Worm (Caenorhabditis elegans): Measurements from ENCODE around the gene F16B3.3.

F16B3.3 gene

ce11 chrV:1278529-1278928 lies 39.2 kb downstream of the F16B3.3 start:
- TF ChIP-seq ceh-31 (tag; optimal IDR thresholded peaks at IDR 0.05): no peak
- TF ChIP-seq ceh-14 (tag; optimal IDR thresholded peaks at IDR 0.05): no peak
- TF ChIP-seq nhr-11 (tag; optimal IDR thresholded peaks at IDR 0.05): no peak
- no peak for TF ChIP-seq sox-4 (tag; optimal IDR thresholded peaks at IDR 0.05)
- TF ChIP-seq ref-2 (tag; optimal IDR thresholded peaks at IDR 0.05): no peak
- TF ChIP-seq eyg-1 (tag; optimal IDR thresholded peaks at IDR 0.05): no peak
- TF ChIP-seq K02D7.2 (tag; optimal IDR thresholded peaks at IDR 0.05): no peak
- TF ChIP-seq rnt-1 (tag; optimal IDR thresholded peaks at IDR 0.05): no peak
- no peak for TF ChIP-seq sox-2 (GFP tag; IDR thresholded peaks at IDR 0.05)

- no peak for TF ChIP-seq ahr-1 (tag; optimal IDR thresholded peaks at IDR 0.05)
- TF ChIP-seq odd-2 (tag; optimal IDR thresholded peaks at IDR 0.05): no peak
- no peak for TF ChIP-seq gmeb-2 (tag; optimal IDR thresholded peaks at IDR 0.05)
- no peak for TF ChIP-seq ceh-9 (tag; optimal IDR thresholded peaks at IDR 0.05)
- no peak for TF ChIP-seq ceh-30 (tag; optimal IDR thresholded peaks at IDR 0.05)
- no peak for TF ChIP-seq ceh-48 (tag; optimal IDR thresholded peaks at IDR 0.05)
- no peak for TF ChIP-seq tbx-2 (tag; optimal IDR thresholded peaks at IDR 0.05)
- no peak for TF ChIP-seq pha-4 (tag; optimal IDR thresholded peaks at IDR 0.05)
- no peak for TF ChIP-seq ztf-16 (tag; optimal IDR thresholded peaks at IDR 0.05)
These were observed 39.8 kb downstream of the F16B3.3 start for ce11 chrV:1277926-1278325.

DNA sequence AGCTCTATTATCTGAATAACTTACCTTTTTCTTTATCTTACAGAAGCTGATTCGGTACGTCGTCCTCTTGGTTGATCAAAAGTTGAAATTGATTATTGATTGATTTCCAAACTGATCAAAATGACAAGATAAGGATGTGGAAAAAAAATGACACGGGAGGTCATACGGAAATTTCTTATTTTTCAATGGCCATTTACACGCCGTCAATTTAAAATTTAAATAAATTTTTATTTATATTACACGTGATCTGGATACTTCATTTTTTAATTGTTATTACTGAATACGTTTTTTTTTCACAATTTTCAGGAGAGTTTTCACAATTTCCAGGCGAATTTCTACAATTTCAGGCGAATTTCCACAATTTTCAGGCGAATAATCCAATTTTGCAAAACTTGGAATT lies 41.8 kb downstream of the F16B3.3 start, which contains the start of gene Y75B7B.2:
TSS of gene Y75B7B.2 (minus strand) at position 101 of the 400 bp plus-strand sequence.
- TF ChIP-seq rnt-1 (tag; optimal IDR thresholded peaks at IDR 0.05) (no peak), ceh-31 (tag; optimal IDR thresholded peaks at IDR 0.05) (no peak), zip-5 (tag; optimal IDR thresholded peaks at IDR 0.05) (no peak), ets-4 (tag; optimal IDR thresholded peaks at IDR 0.05) (no peak), sdc-2 (tag; optimal IDR thresholded peaks at IDR 0.05) (no peak), ceh-48 (tag; optimal IDR thresholded peaks at IDR 0.05) (no peak), gmeb-2 (tag; optimal IDR thresholded peaks at IDR 0.05) (no peak), ceh-14 (tag; optimal IDR thresholded peaks at IDR 0.05) (no peak), elt-2 (tag; optimal IDR thresholded peaks at IDR 0.05) (no peak), hlh-13 (GFP tag; optimal IDR thresholded peaks at IDR 0.05) (no peak), C38D4.7 (GFP tag; optimal IDR thresholded peaks at IDR 0.05) (no peak), lim-6 (tag; optimal IDR thresholded peaks at IDR 0.05) (no peak), hlh-8 (tag; optimal IDR thresholded peaks at IDR 0.05) (no peak), Y22D7AL.16 (tag; optimal IDR thresholded peaks at IDR 0.05) (no peak)

ce11 chrV:1270611-1271010 lies 47.1 kb downstream of the F16B3.3 start, which contains the start of gene Y75B7B.1:
Gene Y75B7B.1, plus strand, starts transcription at chrV:1270911.
- TF ChIP-seq ceh-22 (tag; optimal IDR thresholded peaks at IDR 0.05) (no peak), odd-2 (tag; optimal IDR thresholded peaks at IDR 0.05) (no peak), ceh-18 (tag; optimal IDR thresholded peaks at IDR 0.05) (no peak), ceh-19 (GFP tag; optimal IDR thresholded peaks at IDR 0.05) (no peak), pag-3 (tag; optimal IDR thresholded peaks at IDR 0.05; ENCODE audit: borderline replicate concordance) (no peak), ets-4 (tag; optimal IDR thresholded peaks at IDR 0.05) (no peak), fkh-6 (tag; optimal IDR thresholded peaks at IDR 0.05) (no peak), ceh-24 (tag; optimal IDR thresholded peaks at IDR 0.05) (no peak), hlh-15 (tag; optimal IDR thresholded peaks at IDR 0.05) (no peak), unc-55 (GFP tag; optimal IDR thresholded peaks at IDR 0.05) (no peak), pha-4 (tag; optimal IDR thresholded peaks at IDR 0.05) (no peak)

- no peak for TF ChIP-seq rnt-1 (tag; optimal IDR thresholded peaks at IDR 0.05)
- TF ChIP-seq dve-1 (tag; optimal IDR thresholded peaks at IDR 0.05): no peak
- no peak for TF ChIP-seq ceh-22 (tag; optimal IDR thresholded peaks at IDR 0.05)
- no peak for TF ChIP-seq ceh-31 (tag; optimal IDR thresholded peaks at IDR 0.05)
- no peak for TF ChIP-seq gmeb-2 (tag; optimal IDR thresholded peaks at IDR 0.05)
- no peak for TF ChIP-seq lin-11 (tag; optimal IDR thresholded peaks at IDR 0.05)
- TF ChIP-seq odd-2 (tag; optimal IDR thresholded peaks at IDR 0.05): no peak
- TF ChIP-seq ceh-9 (tag; optimal IDR thresholded peaks at IDR 0.05): no peak
- no peak for TF ChIP-seq che-1 (tag; optimal IDR thresholded peaks at IDR 0.05)
- TF ChIP-seq eyg-1 (tag; optimal IDR thresholded peaks at IDR 0.05): no peak
- TF ChIP-seq hlh-8 (tag; optimal IDR thresholded peaks at IDR 0.05): no peak
- TF ChIP-seq ahr-1 (tag; optimal IDR thresholded peaks at IDR 0.05): no peak
- TF ChIP-seq tbx-2 (tag; optimal IDR thresholded peaks at IDR 0.05): no peak
- TF ChIP-seq F13H6.1 (tag; optimal IDR thresholded peaks at IDR 0.05): no peak
- no peak for TF ChIP-seq nhr-232 (tag; optimal IDR thresholded peaks at IDR 0.05)
- TF ChIP-seq unc-55 (GFP tag; optimal IDR thresholded peaks at IDR 0.05): no peak
- TF ChIP-seq mec-3 (tag; optimal IDR thresholded peaks at IDR 0.05; ENCODE audit: borderline replicate concordance): no peak
- TF ChIP-seq pros-1 (tag; optimal IDR thresholded peaks at IDR 0.05): no peak
These were observed 51.2 kb downstream of the F16B3.3 start for ce11 chrV:1266540-1266939.

Data from whole organism, late embryonic.